Worm (Caenorhabditis elegans) whole organism, late embryonic: ENCODE data around the gene C18E9.8.

Experiments
- C08G9.2 ChIP-seq: sonication (generic microtip); optimal IDR thresholded peaks from 2 replicates; lab custom pipeline; 2016; ENCODE audit warnings: mild to moderate bottlenecking, missing genetic modification characterization, moderate library complexity, missing compliant biosample characterization
- T23F11.4 ChIP-seq: fragments of 200-800 bp; sonication (Bioruptor generic); optimal IDR thresholded peaks from 2 replicates; lab custom pipeline; 2018; ENCODE audit warnings: mild to moderate bottlenecking, missing genetic modification characterization, missing compliant biosample characterization
- ahr-1 ChIP-seq: sonication (generic microtip); optimal IDR thresholded peaks from 2 replicates; lab custom pipeline; 2016; ENCODE audit warnings: missing genetic modification characterization, missing compliant biosample characterization
- ceh-14 ChIP-seq: sonication (generic microtip); optimal IDR thresholded peaks from 2 replicates; lab custom pipeline; 2016; ENCODE audit warnings: missing genotype, missing genetic modification characterization, missing compliant biosample characterization
- ceh-18 ChIP-seq: sonication (generic microtip); optimal IDR thresholded peaks from 2 replicates; lab custom pipeline; 2016; ENCODE audit warnings: missing genetic modification characterization, missing compliant biosample characterization
- ceh-19 ChIP-seq: fragments of 200-800 bp; sonication (Bioruptor generic); optimal IDR thresholded peaks from 2 replicates; lab custom pipeline; 2018; ENCODE audit warnings: mild to moderate bottlenecking, missing genetic modification characterization, missing compliant biosample characterization
- ceh-31 ChIP-seq: sonication (generic microtip); optimal IDR thresholded peaks from 2 replicates; lab custom pipeline; 2016; ENCODE audit warnings: missing genetic modification characterization, missing compliant biosample characterization
- ceh-34 ChIP-seq: sonication (generic microtip); optimal IDR thresholded peaks from 2 replicates; lab custom pipeline; 2016; ENCODE audit warnings: mild to moderate bottlenecking, missing genetic modification characterization, missing compliant biosample characterization
- ceh-45 ChIP-seq: fragments of 200-800 bp; sonication (Bioruptor generic); IDR thresholded peaks from 2 replicates; pipeline ENCODE4 v1.3.6; 2022; ENCODE audit warnings: missing genetic modification reagents, missing genetic modification characterization, missing compliant biosample characterization
- ceh-9 ChIP-seq: sonication (generic microtip); optimal IDR thresholded peaks from 2 replicates; lab custom pipeline; 2016; ENCODE audit warnings: mild to moderate bottlenecking, missing genetic modification characterization, inconsistent platforms, missing compliant biosample characterization
- che-1 ChIP-seq: sonication (generic microtip); optimal IDR thresholded peaks from 2 replicates; lab custom pipeline; 2016; ENCODE audit warnings: mild to moderate bottlenecking, missing genetic modification characterization, missing compliant biosample characterization
- dve-1 ChIP-seq: sonication (generic microtip); optimal IDR thresholded peaks from 2 replicates; lab custom pipeline; 2017; ENCODE audit warnings: antibody characterized with exemption, mild to moderate bottlenecking, missing genetic modification characterization, missing compliant biosample characterization
- elt-2 ChIP-seq: sonication (generic microtip); optimal IDR thresholded peaks from 2 replicates; lab custom pipeline; 2016; ENCODE audit warnings: missing genetic modification reagents, missing genetic modification characterization, missing compliant biosample characterization
- ets-4 ChIP-seq: sonication (generic microtip); optimal IDR thresholded peaks from 2 replicates; lab custom pipeline; 2016; ENCODE audit warnings: missing genetic modification characterization, missing compliant biosample characterization
- fkh-10 ChIP-seq: fragments of 150-350 bp; optimal IDR thresholded peaks from 2 replicates; lab custom pipeline; 2014; ENCODE audit warnings: missing biosample characterization, missing genetic modification reagents, missing genetic modification characterization
- hlh-13 ChIP-seq: fragments of 200-800 bp; sonication (Bioruptor generic); optimal IDR thresholded peaks from 2 replicates; lab custom pipeline; 2018; ENCODE audit warnings: mild to moderate bottlenecking, missing genetic modification characterization, missing compliant biosample characterization
- hlh-30 ChIP-seq: sonication (generic microtip); optimal IDR thresholded peaks from 2 replicates; lab custom pipeline; 2017; ENCODE audit warnings: antibody characterized with exemption, missing genetic modification characterization, missing compliant biosample characterization; ENCODE audit not compliant: insufficient read depth
- madf-2 ChIP-seq: sonication (generic microtip); optimal IDR thresholded peaks from 2 replicates; lab custom pipeline; 2017; ENCODE audit warnings: missing genetic modification characterization, missing compliant biosample characterization
- mec-3 ChIP-seq: sonication (generic microtip); optimal IDR thresholded peaks from 2 replicates; lab custom pipeline; 2016; ENCODE audit warnings: borderline replicate concordance, missing genetic modification characterization, missing compliant biosample characterization
- nfya-1 ChIP-seq: sonication (generic microtip); optimal IDR thresholded peaks from 2 replicates; lab custom pipeline; 2017; ENCODE audit warnings: missing genetic modification characterization, mild to moderate bottlenecking, missing compliant biosample characterization, antibody characterized with exemption, moderate library complexity
- nhr-11 ChIP-seq: fragments of 150-350 bp; optimal IDR thresholded peaks from 2 replicates; lab custom pipeline; 2014; ENCODE audit warnings: missing biosample characterization, missing genetic modification characterization
- nhr-232 ChIP-seq: sonication (generic microtip); optimal IDR thresholded peaks from 2 replicates; lab custom pipeline; 2016; ENCODE audit warnings: missing genetic modification characterization, missing compliant biosample characterization
- pat-9 ChIP-seq: fragments of 200-800 bp; sonication (Bioruptor generic); optimal IDR thresholded peaks from 2 replicates; lab custom pipeline; 2018; ENCODE audit warnings: mild to moderate bottlenecking, missing genetic modification characterization, moderate library complexity, missing compliant biosample characterization
- pax-1 ChIP-seq: fragments of 150-350 bp; optimal IDR thresholded peaks from 2 replicates; lab custom pipeline; 2014; ENCODE audit warnings: missing biosample characterization, missing genetic modification characterization
- pha-2 ChIP-seq: sonication (generic microtip); optimal IDR thresholded peaks from 2 replicates; lab custom pipeline; 2017; ENCODE audit warnings: mild to moderate bottlenecking, missing genetic modification characterization, missing compliant biosample characterization
- pha-4 ChIP-seq: fragments of 150-350 bp; optimal IDR thresholded peaks from 2 replicates; lab custom pipeline; 2018; ENCODE audit warnings: missing biosample characterization, missing genetic modification reagents, missing genetic modification characterization
- sdc-2 ChIP-seq: sonication (generic microtip); optimal IDR thresholded peaks from 2 replicates; lab custom pipeline; 2016; ENCODE audit warnings: missing genotype, missing genetic modification characterization, missing compliant biosample characterization
- sox-2 ChIP-seq: fragments of 200-800 bp; sonication (Bioruptor generic); IDR thresholded peaks from 2 replicates; pipeline ENCODE4 v1.3.6; 2022; ENCODE audit warnings: missing genetic modification reagents, missing genetic modification characterization, missing compliant biosample characterization
- sox-4 ChIP-seq: sonication (generic microtip); optimal IDR thresholded peaks from 2 replicates; lab custom pipeline; 2017; ENCODE audit warnings: mild to moderate bottlenecking, missing genetic modification characterization, inconsistent platforms, missing compliant biosample characterization
- ttx-3 ChIP-seq: sonication (generic microtip); optimal IDR thresholded peaks from 2 replicates; lab custom pipeline; 2016; ENCODE audit warnings: missing genetic modification reagents, missing genetic modification characterization, missing compliant biosample characterization
- unc-42 ChIP-seq: sonication (generic microtip); optimal IDR thresholded peaks from 2 replicates; lab custom pipeline; 2016; ENCODE audit warnings: missing genotype, missing genetic modification characterization, missing compliant biosample characterization
- unc-55 ChIP-seq: sonication (generic microtip); optimal IDR thresholded peaks from 2 replicates; lab custom pipeline; 2017; ENCODE audit warnings: missing biosample characterization, missing genetic modification reagents, missing genetic modification characterization
- zip-5 ChIP-seq: sonication (generic microtip); optimal IDR thresholded peaks from 2 replicates; lab custom pipeline; 2016; ENCODE audit warnings: missing genetic modification characterization, missing compliant biosample characterization

Gene C18E9.8

DNA sequence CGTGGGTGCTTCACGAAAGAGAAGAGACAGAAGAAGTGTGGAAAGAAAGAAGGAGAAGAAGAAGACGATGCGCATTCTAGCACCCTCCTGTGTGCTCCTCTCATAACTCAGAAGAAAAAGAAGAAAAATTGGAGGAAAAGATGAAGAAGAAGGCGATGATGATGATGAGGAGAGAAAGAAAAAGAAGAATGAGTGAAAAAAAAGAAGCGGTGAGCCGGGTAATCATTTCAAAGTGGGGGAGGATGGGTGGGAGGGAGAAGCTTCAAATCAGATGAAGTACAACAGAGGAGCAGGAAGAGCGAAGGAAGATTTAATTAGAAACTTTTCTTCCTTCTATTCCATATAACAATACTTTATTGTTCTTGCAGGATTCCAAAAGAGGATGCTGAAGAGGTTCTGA is 22.8 kb upstream of the C18E9.8 start:
- TF ChIP-seq T23F11.4 (no peak), ets-4 (tag; lab: Kevin White, UChicago) (no peak), nhr-11 (tag; lab: Kevin White, UChicago) (no peak), unc-42 (tag; lab: Kevin White, UChicago) (peak; percentile 82), ceh-9 (tag; lab: Kevin White, UChicago) (no peak), ceh-19 (GFP tag; lab: Kevin White, UChicago) (peak; percentile 15), ceh-31 (tag; lab: Kevin White, UChicago) (peak; percentile 17)

DNA sequence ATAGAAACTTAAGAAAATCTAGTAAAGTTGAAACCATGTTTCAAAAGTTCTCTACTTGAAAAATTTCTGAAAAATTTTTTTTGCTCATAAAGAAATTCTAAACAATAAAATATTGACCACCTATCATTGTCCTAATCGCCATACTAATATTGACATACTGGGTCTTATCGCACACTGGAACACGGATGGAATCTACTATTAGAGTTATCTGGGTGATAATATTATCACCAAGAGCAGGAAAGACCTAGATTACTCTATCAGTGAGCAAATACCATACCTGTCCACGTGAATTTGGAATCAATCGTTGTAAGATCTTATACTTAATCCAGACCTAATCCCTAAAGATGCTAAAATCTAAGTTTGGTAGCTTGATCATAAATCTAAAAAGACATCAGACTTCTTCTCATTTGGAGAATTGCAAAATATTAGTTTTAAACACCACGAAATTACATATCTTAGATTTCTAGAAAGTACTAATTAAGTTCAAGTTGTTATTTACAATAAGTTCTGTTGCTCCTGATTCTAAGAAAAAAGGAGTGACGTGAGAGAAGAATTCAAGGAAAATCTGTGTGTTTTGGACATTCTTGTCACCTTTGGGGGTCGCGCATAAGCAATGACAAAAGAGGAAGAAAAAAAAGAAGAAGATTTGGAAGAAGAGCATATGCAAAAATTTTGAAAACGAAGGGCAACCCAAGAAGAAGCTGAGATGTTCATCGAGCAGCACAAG is 22.3 kb upstream of the C18E9.8 start:
- TF ChIP-seq elt-2 (tag; lab: Kevin White, UChicago) (peak; percentile 98), hlh-13 (GFP tag; lab: Kevin White, UChicago) (no peak), ahr-1 (tag; lab: Kevin White, UChicago) (no peak), dve-1 (peak; percentile 15), T23F11.4 (no peak)
- TF ChIP-seq, all 69 proteins: peak for 2

DNA sequence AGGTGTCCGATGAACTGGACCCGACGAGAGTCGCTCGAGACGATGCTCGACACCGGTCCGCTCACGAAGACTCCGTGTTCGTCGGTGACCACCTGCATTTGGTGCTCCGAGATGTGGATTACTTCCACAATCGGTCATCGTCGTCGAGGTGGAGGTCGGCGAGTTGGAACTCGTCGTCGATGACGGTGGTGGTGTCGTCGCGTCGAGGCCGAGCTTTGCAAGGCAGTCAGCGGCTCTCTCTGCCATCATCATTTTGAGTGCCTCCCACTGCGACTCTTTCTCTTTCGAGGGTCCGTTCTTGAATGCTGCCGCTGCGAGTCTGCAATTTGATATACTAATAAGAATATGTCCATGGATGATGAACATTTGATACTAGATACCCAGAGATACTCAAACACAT is 19.9 kb upstream of the C18E9.8 start:
- TF ChIP-seq nhr-11 (tag; lab: Kevin White, UChicago) (no peak), ceh-45 (GFP tag; lab: Robert Waterston, UW) (no peak), pha-4 (tag; lab: Kevin White, UChicago) (no peak), nhr-232 (tag; lab: Kevin White, UChicago) (no peak), ceh-34 (tag; lab: Kevin White, UChicago) (no peak), zip-5 (tag; lab: Kevin White, UChicago) (no peak), pha-2 (no peak), T23F11.4 (no peak), nfya-1 (tag; lab: Kevin White, UChicago) (no peak), ceh-14 (tag; lab: Kevin White, UChicago) (no peak)
- TF ChIP-seq, all 69 proteins: peak for 0

DNA sequence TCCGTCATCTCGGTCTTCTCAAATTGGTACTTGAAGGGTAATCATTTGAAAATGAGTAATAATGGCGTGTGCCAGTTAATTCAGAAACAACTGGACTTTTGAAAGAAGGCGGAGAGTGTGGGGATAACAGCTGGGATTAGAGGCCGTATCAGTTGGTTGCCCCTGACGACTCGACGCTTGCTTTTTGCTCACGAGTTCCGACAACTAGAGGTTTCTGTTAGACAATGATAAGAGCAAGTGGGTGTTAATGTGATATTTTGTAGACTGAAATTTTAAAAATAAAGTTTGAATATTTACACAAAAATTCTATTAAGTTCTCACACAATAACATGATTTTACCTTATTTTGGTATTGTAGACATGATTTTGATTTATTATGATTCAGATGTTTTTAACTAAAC is 17.2 kb upstream of the C18E9.8 start, which contains the start of gene F44G4.7:
Gene F44G4.7, minus strand, starts transcription at position 101 of the 400 bp plus-strand sequence.
- no peak for TF ChIP-seq nhr-232 (tag; lab: Kevin White, UChicago)
- TF ChIP-seq zip-5 (tag; lab: Kevin White, UChicago), result no peak
- TF ChIP-seq C08G9.2 (tag; lab: Kevin White, UChicago), result no peak
- no peak for TF ChIP-seq sox-4 (tag; lab: Kevin White, UChicago)

DNA sequence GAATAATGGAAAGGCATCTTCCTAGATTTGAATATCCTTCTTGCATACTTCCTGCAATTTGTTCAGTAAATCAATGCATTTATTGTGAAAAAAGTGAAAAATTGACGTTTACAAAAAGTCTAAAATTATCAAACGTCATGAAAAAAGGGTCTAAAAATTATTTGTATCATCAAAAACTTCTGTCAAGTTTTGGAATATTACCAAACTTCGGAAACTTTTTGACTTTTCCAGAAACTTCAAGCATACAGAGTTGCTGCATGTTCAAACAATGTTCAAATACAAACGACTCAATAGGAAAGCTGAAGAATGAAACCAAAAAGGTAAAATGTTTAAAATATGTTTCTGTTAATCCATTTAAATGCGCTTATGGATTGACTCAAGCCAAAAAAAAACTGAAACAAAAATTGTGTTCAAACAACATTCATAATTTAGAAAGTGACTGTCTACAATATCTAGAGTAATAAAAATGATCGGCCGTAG is 13.9 kb upstream of the C18E9.8 start, which contains the start of gene F44G4.6:
Gene F44G4.6, minus strand, starts transcription at position 51 of the 480 bp plus-strand sequence.
- no peak for TF ChIP-seq ceh-9 (tag; lab: Kevin White, UChicago)
- no peak for TF ChIP-seq hlh-13 (GFP tag; lab: Kevin White, UChicago)
- no peak for TF ChIP-seq pat-9
- no peak for TF ChIP-seq mec-3 (tag; lab: Kevin White, UChicago)
- TF ChIP-seq pax-1 (tag; lab: Kevin White, UChicago), result no peak
- TF ChIP-seq unc-55 (GFP tag; lab: Kevin White, UChicago), result no peak
- no peak for TF ChIP-seq sox-2
- no peak for TF ChIP-seq fkh-10 (GFP tag; lab: Kevin White, UChicago)
- TF ChIP-seq madf-2 (tag; lab: Kevin White, UChicago), result no peak
- TF ChIP-seq ceh-19 (GFP tag; lab: Kevin White, UChicago), result no peak
- TF ChIP-seq T23F11.4, result no peak
- no peak for TF ChIP-seq sox-4 (tag; lab: Kevin White, UChicago)
- TF ChIP-seq ttx-3 (tag; lab: Kevin White, UChicago), result no peak
- no peak for TF ChIP-seq ceh-18 (tag; lab: Kevin White, UChicago)
- no peak for TF ChIP-seq che-1 (tag; lab: Kevin White, UChicago)
- TF ChIP-seq hlh-30 (tag; lab: Kevin White, UChicago), result no peak
- no peak for TF ChIP-seq dve-1
- no peak for TF ChIP-seq sdc-2 (tag; lab: Kevin White, UChicago)
- no peak for TF ChIP-seq ceh-45 (GFP tag; lab: Robert Waterston, UW)
